Worm (Caenorhabditis elegans): ENCODE measurements around the gene nhr-26.

ce11 chrX:12678532-12678931 lies 21.7 kb downstream of the nhr-26 start, which contains the start of gene adt-1:
- TF ChIP-seq ref-1 (GFP tag; conservative IDR thresholded peaks at IDR 0.05): no peak
- no peak for TF ChIP-seq ztf-29 (GFP tag; IDR thresholded peaks at IDR 0.05)
- no peak for TF ChIP-seq flt-1 (GFP tag; IDR thresholded peaks at IDR 0.05)
- no peak for TF ChIP-seq cog-1 (tag; optimal IDR thresholded peaks at IDR 0.05)
